Fruit fly (Drosophila melanogaster) whole organism, embryonic: Measurements from ENCODE around the gene intr.

Experiments used
- ATbp ChIP-seq: fragments of 200-800 bp; sonication (Bioruptor generic); optimal IDR thresholded peaks from 2 replicates; lab custom pipeline; 2017; ENCODE audit warnings: missing biosample characterization, mild to moderate bottlenecking, missing genetic modification characterization, missing genetic modification reagents
- B-H2 ChIP-seq: fragments of 200-800 bp; sonication (Bioruptor generic); optimal IDR thresholded peaks from 2 replicates; lab custom pipeline; 2018; ENCODE audit warnings: missing biosample characterization, mild to moderate bottlenecking, missing genetic modification characterization
- BEAF-32 ChIP-seq: fragments of 200-800 bp; sonication (Bioruptor generic); optimal IDR thresholded peaks from 3 replicates; lab custom pipeline; 2017; ENCODE audit warnings: missing biosample characterization, missing genetic modification characterization, mild to moderate bottlenecking, moderate library complexity, missing genetic modification reagents
- CG10267 ChIP-seq: fragments of 200-800 bp; sonication (Bioruptor generic); optimal IDR thresholded peaks from 2 replicates; lab custom pipeline; 2018; ENCODE audit warnings: missing biosample characterization, mild to moderate bottlenecking, missing genetic modification characterization, moderate library complexity
- CG10431 ChIP-seq: fragments of 200-800 bp; sonication (Bioruptor generic); optimal IDR thresholded peaks from 3 replicates; lab custom pipeline; 2018; ENCODE audit warnings: missing biosample characterization, mild to moderate bottlenecking, missing genetic modification characterization
- CG10543 ChIP-seq: fragments of 200-800 bp; sonication (Bioruptor generic); optimal IDR thresholded peaks from 3 replicates; lab custom pipeline; 2017; ENCODE audit warnings: missing biosample characterization, mild to moderate bottlenecking, missing genetic modification characterization, moderate library complexity
- CG10654 ChIP-seq: fragments of 200-800 bp; sonication (Bioruptor generic); optimal IDR thresholded peaks from 2 replicates; lab custom pipeline; 2016; ENCODE audit warnings: missing biosample characterization, missing genetic modification characterization
- CG11560 ChIP-seq: fragments of 200-800 bp; sonication (Bioruptor generic); IDR thresholded peaks from 3 replicates; pipeline ENCODE4 v1.3.6; 2022; ENCODE audit warnings: missing biosample characterization, missing genetic modification characterization
- CG11723 ChIP-seq: fragments of 200-800 bp; sonication (Bioruptor generic); optimal IDR thresholded peaks from 2 replicates; lab custom pipeline; 2017; ENCODE audit warnings: missing biosample characterization, mild to moderate bottlenecking, missing genetic modification characterization
- CG12219 ChIP-seq: fragments of 200-800 bp; sonication (Bioruptor generic); optimal IDR thresholded peaks from 3 replicates; lab custom pipeline; 2018; ENCODE audit warnings: missing biosample characterization, mild to moderate bottlenecking, missing genetic modification characterization
- CG1647 ChIP-seq: fragments of 200-800 bp; sonication (Bioruptor generic); optimal IDR thresholded peaks from 3 replicates; lab custom pipeline; 2016; ENCODE audit warnings: missing biosample characterization, missing genetic modification characterization
- CG3163 ChIP-seq: fragments of 200-800 bp; sonication (Bioruptor generic); optimal IDR thresholded peaks from 3 replicates; lab custom pipeline; 2016; ENCODE audit warnings: missing biosample characterization, missing genetic modification characterization
- CG33213 ChIP-seq: fragments of 200-800 bp; sonication (Bioruptor generic); optimal IDR thresholded peaks from 3 replicates; lab custom pipeline; 2016; ENCODE audit warnings: missing biosample characterization, missing genetic modification characterization
- CG34376 ChIP-seq: fragments of 200-800 bp; sonication (Bioruptor generic); optimal IDR thresholded peaks from 2 replicates; lab custom pipeline; 2018; ENCODE audit warnings: missing biosample characterization, mild to moderate bottlenecking, missing genetic modification characterization
- CG3838 ChIP-seq: fragments of 200-800 bp; sonication (Bioruptor generic); optimal IDR thresholded peaks from 3 replicates; lab custom pipeline; 2016; ENCODE audit warnings: missing biosample characterization, missing genetic modification characterization
- CG6175 ChIP-seq: fragments of 200-800 bp; sonication (Bioruptor generic); IDR thresholded peaks from 3 replicates; pipeline ENCODE4 v1.3.6; 2022; ENCODE audit warnings: missing biosample characterization, missing genetic modification characterization
- CG9727 ChIP-seq: fragments of 200-800 bp; sonication (Bioruptor generic); optimal IDR thresholded peaks from 3 replicates; lab custom pipeline; 2017; ENCODE audit warnings: missing biosample characterization, mild to moderate bottlenecking, missing genetic modification characterization
- CG9797 ChIP-seq: fragments of 200-800 bp; sonication (Bioruptor generic); optimal IDR thresholded peaks from 3 replicates; lab custom pipeline; 2018; ENCODE audit warnings: missing biosample characterization, mild to moderate bottlenecking, missing genetic modification characterization
- CG9876 ChIP-seq: fragments of 200-800 bp; sonication (Bioruptor generic); optimal IDR thresholded peaks from 2 replicates; lab custom pipeline; 2016; ENCODE audit warnings: missing biosample characterization, missing genetic modification characterization
- Deaf1 ChIP-seq: fragments of 200-800 bp; optimal IDR thresholded peaks from 3 replicates; lab custom pipeline; 2019; ENCODE audit warnings: missing biosample characterization, mild to moderate bottlenecking, missing genetic modification characterization, moderate library complexity
- Doc2 ChIP-seq: fragments of 200-800 bp; sonication (Bioruptor generic); IDR thresholded peaks from 2 replicates; pipeline ENCODE4 v1.3.6; 2022; ENCODE audit warnings: missing biosample characterization, missing genetic modification characterization
- Ets97D ChIP-seq: fragments of 200-800 bp; sonication (Bioruptor generic); optimal IDR thresholded peaks from 3 replicates; lab custom pipeline; 2016; ENCODE audit warnings: missing biosample characterization, missing genetic modification characterization
- Gug ChIP-seq: fragments of 200-800 bp; sonication (Bioruptor generic); IDR thresholded peaks from 4 replicates; pipeline ENCODE4 v1.3.6; 2022; ENCODE audit warnings: missing biosample characterization, missing genetic modification characterization
- HLH4C ChIP-seq: fragments of 200-800 bp; sonication (Bioruptor generic); IDR thresholded peaks from 3 replicates; pipeline ENCODE4 v1.3.6; 2022; ENCODE audit warnings: missing biosample characterization, missing genetic modification characterization; ENCODE audit not compliant: partially characterized antibody
- Hmr ChIP-seq: fragments of 200-800 bp; sonication (Bioruptor generic); optimal IDR thresholded peaks from 3 replicates; lab custom pipeline; 2017; ENCODE audit warnings: mild to moderate bottlenecking, missing biosample characterization, missing genetic modification reagents, missing genetic modification characterization
- MTF-1 ChIP-seq: fragments of 200-800 bp; sonication (Bioruptor generic); optimal IDR thresholded peaks from 2 replicates; lab custom pipeline; 2018; ENCODE audit warnings: missing biosample characterization, mild to moderate bottlenecking, missing genetic modification characterization, borderline replicate concordance
- Nf-YA ChIP-seq: fragments of 200-800 bp; sonication (Bioruptor generic); IDR thresholded peaks from 2 replicates; pipeline ENCODE4 v1.3.6; 2022; ENCODE audit warnings: missing biosample characterization, missing genetic modification characterization
- Side ChIP-seq: fragments of 200-800 bp; sonication (Bioruptor generic); optimal IDR thresholded peaks from 2 replicates; lab custom pipeline; 2016; ENCODE audit warnings: missing biosample characterization, missing genetic modification characterization
- Sin3A ChIP-seq: fragments of >200 bp; optimal IDR thresholded peaks from 2 replicates; lab custom pipeline; 2018
- Sry-δ ChIP-seq: fragments of 200-800 bp; sonication (Bioruptor generic); optimal IDR thresholded peaks from 2 replicates; lab custom pipeline; 2016; ENCODE audit warnings: missing biosample characterization, missing genetic modification characterization
- Vsx1 ChIP-seq: fragments of 200-800 bp; sonication (Bioruptor generic); optimal IDR thresholded peaks from 2 replicates; lab custom pipeline; 2017; ENCODE audit warnings: missing biosample characterization, mild to moderate bottlenecking, missing genetic modification characterization, missing genetic modification reagents
- bsh ChIP-seq, 2 experiments: fragments of 200-800 bp; sonication (Bioruptor generic); optimal IDR thresholded peaks; 2 replicates each; lab custom pipeline; 2017 to 2018; ENCODE audit warnings: mild to moderate bottlenecking in 2 of 2, missing biosample characterization in 2 of 2, missing genetic modification characterization in 2 of 2, moderate library complexity in 1 of 2
- caup ChIP-seq: fragments of 200-800 bp; sonication (Bioruptor generic); optimal IDR thresholded peaks from 3 replicates; lab custom pipeline; 2017; ENCODE audit warnings: missing biosample characterization, mild to moderate bottlenecking, missing genetic modification characterization, moderate library complexity; ENCODE audit not compliant: severe bottlenecking
- chinmo ChIP-seq: fragments of 200-800 bp; sonication (Bioruptor generic); IDR thresholded peaks from 4 replicates; pipeline ENCODE4 v1.3.6; 2022; ENCODE audit warnings: missing biosample characterization, missing genetic modification characterization; ENCODE audit not compliant: partially characterized antibody
- dmrt11E ChIP-seq: fragments of 200-800 bp; sonication (Bioruptor generic); optimal IDR thresholded peaks from 3 replicates; lab custom pipeline; 2018; ENCODE audit warnings: missing biosample characterization, mild to moderate bottlenecking, missing genetic modification characterization, moderate library complexity
- fd3F ChIP-seq: fragments of 200-800 bp; sonication (Bioruptor generic); optimal IDR thresholded peaks from 2 replicates; lab custom pipeline; 2018; ENCODE audit warnings: missing biosample characterization, mild to moderate bottlenecking, missing genetic modification characterization, moderate library complexity
- jing ChIP-seq: fragments of 200-800 bp; sonication (Bioruptor generic); optimal IDR thresholded peaks from 2 replicates; lab custom pipeline; 2018; ENCODE audit warnings: missing biosample characterization, mild to moderate bottlenecking, missing genetic modification characterization
- kay ChIP-seq: fragments of 200-800 bp; sonication (Bioruptor generic); optimal IDR thresholded peaks from 2 replicates; lab custom pipeline; 2016; ENCODE audit warnings: missing biosample characterization, missing genetic modification characterization
- maf-S ChIP-seq: fragments of 200-800 bp; sonication (Bioruptor generic); optimal IDR thresholded peaks from 2 replicates; lab custom pipeline; 2016; ENCODE audit warnings: missing biosample characterization, missing genetic modification characterization
- nau ChIP-seq: fragments of 200-800 bp; sonication (Bioruptor generic); optimal IDR thresholded peaks from 3 replicates; lab custom pipeline; 2017; ENCODE audit warnings: missing biosample characterization, mild to moderate bottlenecking, missing genetic modification characterization, missing genetic modification reagents
- repo ChIP-seq: fragments of 200-800 bp; sonication (Bioruptor generic); optimal IDR thresholded peaks from 2 replicates; lab custom pipeline; 2016; ENCODE audit warnings: missing biosample characterization, missing genetic modification characterization
- sc ChIP-seq, 3 experiments: fragments of >200 bp in 2 of 3; fragments of 200-800 bp in 1 of 3; sonication (Bioruptor generic) in 1 of 3; optimal IDR thresholded peaks; 2 replicates in 2 of 3; 3 replicates in 1 of 3; lab custom pipeline; 2017; ENCODE audit warnings: mild to moderate bottlenecking in 1 of 3, missing biosample characterization in 1 of 3, missing genetic modification characterization in 1 of 3, missing genetic modification reagents in 1 of 3
- sens ChIP-seq: fragments of 200-800 bp; sonication (Bioruptor generic); peaks from one replicate; lab custom pipeline; 2016; ENCODE audit warnings: missing biosample characterization, missing genetic modification characterization
- seq ChIP-seq: fragments of 200-800 bp; sonication (Bioruptor generic); IDR thresholded peaks from 2 replicates; pipeline ENCODE4 v1.3.6; 2022; ENCODE audit warnings: missing biosample characterization, missing genetic modification characterization
- sr ChIP-seq: fragments of 200-800 bp; sonication (Bioruptor generic); IDR thresholded peaks from 3 replicates; pipeline ENCODE4 v1.3.6; 2022; ENCODE audit warnings: missing biosample characterization, missing genetic modification characterization
- toy ChIP-seq: fragments of 200-800 bp; sonication (Bioruptor generic); IDR thresholded peaks from 2 replicates; pipeline ENCODE4 v1.3.6; 2022; ENCODE audit warnings: missing biosample characterization, missing genetic modification characterization
- unc-4 ChIP-seq: fragments of 200-800 bp; sonication (Bioruptor generic); IDR thresholded peaks from 2 replicates; pipeline ENCODE4 v1.3.6; 2022; ENCODE audit warnings: missing biosample characterization, missing genetic modification characterization; ENCODE audit not compliant: partially characterized antibody
- vnd ChIP-seq: fragments of 200-800 bp; sonication (Bioruptor generic); IDR thresholded peaks from 3 replicates; pipeline ENCODE4 v1.3.6; 2022; ENCODE audit warnings: missing biosample characterization, missing genetic modification characterization; ENCODE audit not compliant: partially characterized antibody

Gene intr

DNA sequence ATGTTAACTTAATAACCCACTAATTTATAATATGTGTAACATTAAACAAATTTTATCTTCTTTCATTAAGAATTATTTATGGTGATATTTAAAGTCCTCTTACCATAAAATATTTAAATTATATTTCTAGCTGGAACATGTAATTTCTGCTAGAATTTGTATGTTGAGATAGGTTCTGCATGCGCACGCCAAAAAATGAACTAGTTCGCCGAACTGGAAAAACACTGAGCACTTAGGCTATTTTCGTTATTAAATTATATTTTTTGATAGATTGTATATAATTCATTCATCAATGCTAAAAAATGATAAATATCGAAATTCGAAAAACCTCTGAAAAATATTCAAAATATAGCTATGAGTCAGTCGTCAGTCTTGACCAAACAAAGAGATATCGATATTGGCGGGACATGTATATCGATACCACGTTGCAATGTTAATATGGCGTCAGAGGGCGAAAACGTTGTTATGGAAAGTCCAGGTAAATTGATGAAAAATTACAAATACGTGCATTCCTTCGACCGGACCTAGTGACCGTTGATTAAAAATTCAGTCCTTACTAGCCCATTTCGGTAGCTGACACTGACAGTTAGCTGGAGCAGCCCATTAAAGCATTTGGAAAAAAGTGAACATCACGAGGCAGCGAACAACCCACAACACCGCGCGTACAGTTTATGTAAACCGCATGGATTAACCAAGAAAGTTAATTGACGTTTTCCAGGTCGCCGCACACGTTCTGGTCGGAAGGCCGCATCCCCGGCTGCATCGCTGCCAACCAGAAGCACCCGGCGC is 21.5 kb downstream of the intr start, which contains the start of gene Prp39 (continued):
- TF ChIP-seq Gug (GFP tag; lab: Robert Waterston, UW) (peak; percentile 39; the same call in 2 of the 4 replicates), seq (GFP tag; lab: Robert Waterston, UW) (no peak), dmrt11E (tag; lab: Kevin White, UChicago) (peak; percentile 10), MTF-1 (GFP tag; lab: Kevin White, UChicago) (no peak), CG10431 (no peak), CG11560 (tag; lab: Robert Waterston, UW) (no peak), Nf-YA (GFP tag; lab: Robert Waterston, UW) (0 out of 2 replicates have a peak, but pooled peaks have one; percentile 16), CG6175 (GFP tag; lab: Robert Waterston, UW) (no peak), repo (GFP tag; lab: Kevin White, UChicago) (no peak), sens (peak; percentile 64), CG9876 (GFP tag; lab: Kevin White, UChicago) (no peak), vnd (GFP tag; lab: Robert Waterston, UW) (peak; percentile 62), Hmr (no peak), CG10654 (GFP tag; lab: Kevin White, UChicago) (no peak), CG9797 (GFP tag; lab: Kevin White, UChicago) (no peak), CG3163 (GFP tag; lab: Kevin White, UChicago) (no peak), sc (optimal IDR thresholded peaks at IDR 0.05; lab: Kevin White, UChicago) (no peak), sc (GFP tag; optimal IDR thresholded peaks at IDR 0.05; lab: Kevin White, UChicago) (no peak), caup (no peak), Side (GFP tag; lab: Kevin White, UChicago) (no peak), CG33213 (GFP tag; lab: Kevin White, UChicago) (no peak), Sin3A (lab: Kevin White, UChicago) (no peak), sr (no peak), CG9727 (peak; percentile 12), bsh (GFP tag; optimal IDR thresholded peaks at IDR 0.05; lab: Kevin White, UChicago) (peak in 1 of 2 experiments; percentile 32), maf-S (GFP tag; lab: Kevin White, UChicago) (no peak), nau (no peak), fd3F (GFP tag; lab: Kevin White, UChicago) (no peak), kay (GFP tag; lab: Kevin White, UChicago) (peak; percentile 60), B-H2 (GFP tag; lab: Kevin White, UChicago) (no peak), unc-4 (GFP tag; lab: Robert Waterston, UW) (peak; percentile 74), CG3838 (GFP tag; lab: Kevin White, UChicago) (no peak), CG34376 (GFP tag; lab: Kevin White, UChicago) (no peak), Ets97D (GFP tag; lab: Kevin White, UChicago) (no peak), Deaf1 (tag; lab: Kevin White, UChicago) (no peak), CG11723 (no peak), Doc2 (no peak), ATbp (GFP tag; lab: Kevin White, UChicago) (no peak), toy (GFP tag; lab: Robert Waterston, UW) (no peak), CG10267 (tag; lab: Kevin White, UChicago) (peak; percentile 16), CG12219 (GFP tag; lab: Kevin White, UChicago) (no peak), CG1647 (GFP tag; lab: Kevin White, UChicago) (no peak), jing (GFP tag; lab: Kevin White, UChicago) (no peak), Vsx1 (GFP tag; lab: Kevin White, UChicago) (no peak), HLH4C (GFP tag; lab: Robert Waterston, UW) (peak; percentile 74), CG10543 (GFP tag; lab: Kevin White, UChicago) (no peak), chinmo (0 out of 4 replicates have a peak, but pooled peaks have one; percentile 50), Sry-δ (GFP tag; lab: Kevin White, UChicago) (peak; percentile 43), BEAF-32 (GFP tag; lab: Kevin White, UChicago) (peak; percentile 75)
